Fruit fly (Drosophila melanogaster) whole organism, embryonic: ENCODE data around the gene br.
A peak's percentile ranks its signal among the peaks of the same experiment; 100 is the strongest.

Experiments
- CG1024 ChIP-seq: fragments of 200-800 bp; sonication (Bioruptor generic); IDR thresholded peaks from 2 replicates; pipeline ENCODE4 v1.3.6; 2022; ENCODE audit warnings: missing biosample characterization, missing genetic modification characterization
- CG10267 ChIP-seq: fragments of 200-800 bp; sonication (Bioruptor generic); optimal IDR thresholded peaks from 2 replicates; lab custom pipeline; 2018; ENCODE audit warnings: missing biosample characterization, mild to moderate bottlenecking, missing genetic modification characterization, moderate library complexity
- CG10431 ChIP-seq: fragments of 200-800 bp; sonication (Bioruptor generic); optimal IDR thresholded peaks from 3 replicates; lab custom pipeline; 2018; ENCODE audit warnings: missing biosample characterization, mild to moderate bottlenecking, missing genetic modification characterization
- CG12299 ChIP-seq: fragments of 200-800 bp; sonication (Bioruptor generic); optimal IDR thresholded peaks from 2 replicates; lab custom pipeline; 2018; ENCODE audit warnings: missing biosample characterization, mild to moderate bottlenecking, missing genetic modification characterization
- CG14710 ChIP-seq: fragments of 200-800 bp; sonication (Bioruptor generic); optimal IDR thresholded peaks from 3 replicates; lab custom pipeline; 2019; ENCODE audit warnings: missing biosample characterization, mild to moderate bottlenecking, missing genetic modification characterization, moderate library complexity
- CG17328 ChIP-seq: fragments of 200-800 bp; sonication (Bioruptor generic); IDR thresholded peaks from 2 replicates; pipeline ENCODE4 v1.3.6; 2022; ENCODE audit warnings: missing biosample characterization, missing genetic modification characterization
- CG2120 ChIP-seq: fragments of 200-800 bp; sonication (Bioruptor generic); optimal IDR thresholded peaks from 3 replicates; lab custom pipeline; 2016; ENCODE audit warnings: missing biosample characterization, missing genetic modification characterization
- CG3407 ChIP-seq: fragments of 200-800 bp; sonication (Bioruptor generic); optimal IDR thresholded peaks from 2 replicates; lab custom pipeline; 2018; ENCODE audit warnings: missing biosample characterization, mild to moderate bottlenecking, missing genetic modification characterization
- CG34422 ChIP-seq: fragments of 200-800 bp; sonication (Bioruptor generic); IDR thresholded peaks from 3 replicates; pipeline ENCODE4 v1.3.6; 2022; ENCODE audit warnings: missing biosample characterization, missing genetic modification characterization
- CG42726 ChIP-seq: fragments of 200-800 bp; sonication (Bioruptor generic); IDR thresholded peaks from 2 replicates; pipeline ENCODE4 v1.3.6; 2022; ENCODE audit warnings: missing biosample characterization, missing genetic modification characterization; ENCODE audit not compliant: partially characterized antibody
- CG4328 ChIP-seq: fragments of 200-800 bp; sonication (Bioruptor generic); optimal IDR thresholded peaks from 3 replicates; lab custom pipeline; 2017; ENCODE audit warnings: missing biosample characterization, missing genetic modification reagents, missing genetic modification characterization
- CG5180 ChIP-seq: fragments of 200-800 bp; sonication (Bioruptor generic); optimal IDR thresholded peaks from 3 replicates; lab custom pipeline; 2017; ENCODE audit warnings: missing biosample characterization, missing genetic modification characterization, mild to moderate bottlenecking, moderate library complexity, missing genetic modification reagents
- CG8089 ChIP-seq: fragments of 200-800 bp; sonication (Bioruptor generic); optimal IDR thresholded peaks from 3 replicates; lab custom pipeline; 2016; ENCODE audit warnings: missing biosample characterization, missing genetic modification characterization
- CG8281 ChIP-seq: fragments of 200-800 bp; sonication (Bioruptor generic); optimal IDR thresholded peaks from 2 replicates; lab custom pipeline; 2018; ENCODE audit warnings: missing biosample characterization, mild to moderate bottlenecking, missing genetic modification characterization, moderate library complexity
- CG9437 ChIP-seq: fragments of 200-800 bp; sonication (Bioruptor generic); optimal IDR thresholded peaks from 2 replicates; lab custom pipeline; 2018; ENCODE audit warnings: missing biosample characterization, mild to moderate bottlenecking, missing genetic modification characterization
- CG9609 ChIP-seq: fragments of 200-800 bp; sonication (Bioruptor generic); optimal IDR thresholded peaks from 3 replicates; lab custom pipeline; 2016; ENCODE audit warnings: missing biosample characterization, missing genetic modification characterization
- CG9817 ChIP-seq: fragments of 200-800 bp; sonication (Bioruptor generic); optimal IDR thresholded peaks from 2 replicates; lab custom pipeline; 2018; ENCODE audit warnings: missing biosample characterization, mild to moderate bottlenecking, missing genetic modification characterization, moderate library complexity
- CoRest ChIP-seq: fragments of 200-800 bp; sonication (Bioruptor generic); optimal IDR thresholded peaks from 3 replicates; lab custom pipeline; 2018; ENCODE audit warnings: missing biosample characterization, mild to moderate bottlenecking, missing genetic modification characterization, moderate library complexity
- D19A ChIP-seq: fragments of 200-800 bp; optimal IDR thresholded peaks from 3 replicates; lab custom pipeline; 2019; ENCODE audit warnings: missing biosample characterization, mild to moderate bottlenecking, missing genetic modification characterization, moderate library complexity
- Doc3 ChIP-seq: fragments of 200-800 bp; sonication (Bioruptor generic); IDR thresholded peaks from 3 replicates; pipeline ENCODE4 v1.3.6; 2022; ENCODE audit warnings: missing biosample characterization, missing genetic modification characterization; ENCODE audit not compliant: partially characterized antibody
- Dp ChIP-seq: fragments of 200-800 bp; sonication (Bioruptor generic); optimal IDR thresholded peaks from 2 replicates; lab custom pipeline; 2018; ENCODE audit warnings: missing biosample characterization, mild to moderate bottlenecking, missing genetic modification characterization, moderate library complexity
- ERR ChIP-seq: fragments of 200-800 bp; sonication (Bioruptor generic); optimal IDR thresholded peaks from 2 replicates; lab custom pipeline; 2016; ENCODE audit warnings: missing biosample characterization, missing genetic modification characterization
- GATAe ChIP-seq: fragments of 200-800 bp; sonication (Bioruptor generic); conservative IDR thresholded peaks from 2 replicates; pipeline ENCODE4 v1.3.6; 2022; ENCODE audit warnings: missing biosample characterization, missing genetic modification characterization
- HmgD ChIP-seq: fragments of 200-800 bp; sonication (Bioruptor generic); optimal IDR thresholded peaks from 3 replicates; lab custom pipeline; 2016; ENCODE audit warnings: missing biosample characterization, missing genetic modification characterization
- Hmx ChIP-seq: fragments of 200-800 bp; sonication (Bioruptor generic); optimal IDR thresholded peaks from 2 replicates; lab custom pipeline; 2016; ENCODE audit warnings: missing biosample characterization, missing genetic modification characterization
- MTF-1 ChIP-seq: fragments of 200-800 bp; sonication (Bioruptor generic); optimal IDR thresholded peaks from 2 replicates; lab custom pipeline; 2018; ENCODE audit warnings: missing biosample characterization, mild to moderate bottlenecking, missing genetic modification characterization, borderline replicate concordance
- Mes4 ChIP-seq: fragments of 200-800 bp; sonication (Bioruptor generic); optimal IDR thresholded peaks from 2 replicates; lab custom pipeline; 2016; ENCODE audit warnings: missing biosample characterization, missing genetic modification characterization
- Neu2 ChIP-seq: fragments of 200-800 bp; sonication (Bioruptor generic); optimal IDR thresholded peaks from 3 replicates; lab custom pipeline; 2016; ENCODE audit warnings: missing biosample characterization, missing genetic modification characterization, borderline replicate concordance
- Nf-YA ChIP-seq: fragments of 200-800 bp; sonication (Bioruptor generic); IDR thresholded peaks from 2 replicates; pipeline ENCODE4 v1.3.6; 2022; ENCODE audit warnings: missing biosample characterization, missing genetic modification characterization
- Opbp ChIP-seq: fragments of 200-800 bp; sonication (Bioruptor generic); IDR thresholded peaks from 3 replicates; pipeline ENCODE4 v1.3.6; 2022; ENCODE audit warnings: missing biosample characterization, missing genetic modification characterization; ENCODE audit not compliant: partially characterized antibody
- Rfx ChIP-seq: fragments of 200-800 bp; sonication (Bioruptor generic); IDR thresholded peaks from 2 replicates; pipeline ENCODE4 v1.3.6; 2022; ENCODE audit warnings: missing biosample characterization, missing genetic modification characterization
- Sox102F ChIP-seq: fragments of 200-800 bp; sonication (Bioruptor generic); optimal IDR thresholded peaks from 2 replicates; lab custom pipeline; 2018; ENCODE audit warnings: missing biosample characterization, mild to moderate bottlenecking, missing genetic modification characterization, moderate library complexity
- abd-A ChIP-seq: fragments of 200-800 bp; sonication (Bioruptor generic); optimal IDR thresholded peaks from 3 replicates; lab custom pipeline; 2019; ENCODE audit warnings: missing biosample characterization, mild to moderate bottlenecking, missing genetic modification characterization, moderate library complexity
- cg ChIP-seq: fragments of 200-800 bp; sonication (Bioruptor generic); optimal IDR thresholded peaks from 3 replicates; lab custom pipeline; 2019; ENCODE audit warnings: missing biosample characterization, mild to moderate bottlenecking, missing genetic modification characterization, moderate library complexity
- corto ChIP-seq: fragments of 200-800 bp; sonication (Bioruptor generic); optimal IDR thresholded peaks from 2 replicates; lab custom pipeline; 2016; ENCODE audit warnings: missing biosample characterization, mild to moderate bottlenecking, missing genetic modification characterization, moderate library complexity
- crc ChIP-seq: fragments of 200-800 bp; sonication (Bioruptor generic); optimal IDR thresholded peaks from 2 replicates; lab custom pipeline; 2016; ENCODE audit warnings: missing biosample characterization, missing genetic modification characterization
- crp ChIP-seq, 2 experiments: fragments of 200-800 bp; sonication (Bioruptor generic); optimal IDR thresholded peaks; 2 replicates in 1 of 2; 3 replicates in 1 of 2; lab custom pipeline; 2017; ENCODE audit warnings: missing biosample characterization in 2 of 2, missing genetic modification characterization in 2 of 2, mild to moderate bottlenecking in 1 of 2, moderate library complexity in 1 of 2
- ham ChIP-seq: fragments of 200-800 bp; sonication (Bioruptor generic); IDR thresholded peaks from 2 replicates; pipeline ENCODE4 v1.3.6; 2022; ENCODE audit warnings: missing biosample characterization, missing genetic modification characterization
- lbe ChIP-seq: fragments of 200-800 bp; sonication (Bioruptor generic); optimal IDR thresholded peaks from 2 replicates; lab custom pipeline; 2016; ENCODE audit warnings: missing biosample characterization, mild to moderate bottlenecking, missing genetic modification characterization
- onecut ChIP-seq: fragments of 200-800 bp; sonication (Bioruptor generic); IDR thresholded peaks from 2 replicates; pipeline ENCODE4 v1.3.6; 2022; ENCODE audit warnings: missing biosample characterization, missing genetic modification characterization
- peb ChIP-seq: fragments of 200-800 bp; sonication (Bioruptor generic); IDR thresholded peaks from 2 replicates; pipeline ENCODE4 v1.3.6; 2022; ENCODE audit warnings: missing biosample characterization, missing genetic modification characterization
- pho ChIP-seq: fragments of 200-800 bp; sonication (Bioruptor generic); optimal IDR thresholded peaks from 2 replicates; lab custom pipeline; 2016; ENCODE audit warnings: missing biosample characterization, missing genetic modification characterization
- pnt ChIP-seq: fragments of 200-800 bp; sonication (Bioruptor generic); optimal IDR thresholded peaks from 3 replicates; lab custom pipeline; 2016; ENCODE audit warnings: missing biosample characterization, missing genetic modification characterization
- prd ChIP-seq, 3 experiments: fragments of >200 bp in 2 of 3; fragments of 200-800 bp in 1 of 3; sonication (Bioruptor generic) in 1 of 3; optimal IDR thresholded peaks in 2 of 3; IDR thresholded peaks in 1 of 3; 2 replicates in 2 of 3; 3 replicates in 1 of 3; pipeline versions ENCODE4 v1.3.6 to Lab custom; 2017 to 2022; ENCODE audit warnings: missing biosample characterization in 1 of 3, missing genetic modification characterization in 1 of 3
- sd ChIP-seq: fragments of 200-800 bp; sonication (Bioruptor generic); optimal IDR thresholded peaks from 3 replicates; lab custom pipeline; 2018; ENCODE audit warnings: missing biosample characterization, mild to moderate bottlenecking, missing genetic modification characterization, moderate library complexity
- sens-2 ChIP-seq: fragments of 200-800 bp; sonication (Bioruptor generic); IDR thresholded peaks from 2 replicates; pipeline ENCODE4 v1.3.6; 2022; ENCODE audit warnings: missing biosample characterization, missing genetic modification characterization
- z ChIP-seq: fragments of 200-800 bp; sonication (Bioruptor generic); IDR thresholded peaks from 3 replicates; pipeline ENCODE4 v1.3.6; 2022; ENCODE audit warnings: missing biosample characterization, missing genetic modification characterization

The br gene

dm6 chrX:1618727-1619581 is 44.0 kb downstream of the br start (continued):
- peak; percentile 34 for TF ChIP-seq CG10431 (GFP tag; lab: Kevin White, UChicago)
- TF ChIP-seq Doc3 (GFP tag; lab: Robert Waterston, UW): no peak
- peak; percentile 69 for TF ChIP-seq CG8089 (GFP tag; lab: Kevin White, UChicago)
- TF ChIP-seq crc (GFP tag; lab: Kevin White, UChicago): peak; percentile 75
- TF ChIP-seq onecut: peak; percentile 50
- peak; percentile 86 for TF ChIP-seq CG34422 (GFP tag; lab: Robert Waterston, UW)
- no peak for TF ChIP-seq CG10267 (tag; lab: Kevin White, UChicago)
- TF ChIP-seq HmgD (GFP tag; lab: Kevin White, UChicago): peak; percentile 52
- peak; percentile 39; the same call in 1 of the 2 replicates for TF ChIP-seq CG1024
- TF ChIP-seq cg (GFP tag; lab: Kevin White, UChicago): no peak
- TF ChIP-seq CoRest: peak; percentile 83
- peak; percentile 41 for TF ChIP-seq sd (tag; lab: Kevin White, UChicago)
- peak in 1 of 2 experiments; percentile 9 for TF ChIP-seq crp (GFP tag; optimal IDR thresholded peaks at IDR 0.05; lab: Kevin White, UChicago)
- TF ChIP-seq CG3407: peak; percentile 17
- peak; percentile 72; the same call in 1 of the 2 replicates for TF ChIP-seq Nf-YA (GFP tag; lab: Robert Waterston, UW)
- TF ChIP-seq abd-A (tag; lab: Kevin White, UChicago): no peak
- no peak for TF ChIP-seq Opbp
- TF ChIP-seq Dp (GFP tag; lab: Kevin White, UChicago): no peak
- no peak for TF ChIP-seq CG12299 (tag; lab: Kevin White, UChicago)
- peak; percentile 80 for TF ChIP-seq CG9817
- peak; percentile 59 for TF ChIP-seq D19A (tag; lab: Kevin White, UChicago)
- peak; percentile 49; the same call in 1 of the 2 replicates for TF ChIP-seq ham
- no peak for TF ChIP-seq sens-2 (GFP tag; lab: Robert Waterston, UW)
- TF ChIP-seq CG17328: peak; percentile 58; the same call in 1 of the 2 replicates
- peak; percentile 59; the same call in 1 of the 2 replicates for TF ChIP-seq GATAe (GFP tag; lab: Robert Waterston, UW)
- peak; percentile 89 for TF ChIP-seq Sox102F (GFP tag; lab: Kevin White, UChicago)
- TF ChIP-seq lbe (GFP tag; lab: Kevin White, UChicago): no peak
- no peak for TF ChIP-seq MTF-1 (GFP tag; lab: Kevin White, UChicago)
- TF ChIP-seq Mes4 (GFP tag; lab: Kevin White, UChicago): peak; percentile 73
- TF ChIP-seq CG2120 (GFP tag; lab: Kevin White, UChicago): peak; percentile 95
- peak; percentile 8 for TF ChIP-seq CG5180 (GFP tag; lab: Kevin White, UChicago)
- peak; percentile 85 for TF ChIP-seq pho (GFP tag; lab: Kevin White, UChicago)
- TF ChIP-seq peb (GFP tag; lab: Robert Waterston, UW): peak; percentile 74
- peak; percentile 24 for TF ChIP-seq CG8281 (tag; lab: Kevin White, UChicago)
- peak; percentile 72 for TF ChIP-seq ERR
- peak; percentile 81 for TF ChIP-seq pnt (GFP tag; lab: Kevin White, UChicago)
- no peak for TF ChIP-seq Neu2 (GFP tag; lab: Kevin White, UChicago)
- peak; percentile 9 for TF ChIP-seq CG14710
- peak; percentile 52 for TF ChIP-seq Hmx (GFP tag; lab: Kevin White, UChicago)
- no peak for TF ChIP-seq prd (optimal IDR thresholded peaks at IDR 0.05; lab: Kevin White, UChicago)
- TF ChIP-seq prd (GFP tag; IDR thresholded peaks at IDR 0.05; lab: Robert Waterston, UW): peak; percentile 90
- no peak for TF ChIP-seq CG42726 (GFP tag; lab: Robert Waterston, UW)
- TF ChIP-seq CG9437 (GFP tag; lab: Kevin White, UChicago): peak; percentile 59
- TF ChIP-seq CG4328 (GFP tag; lab: Kevin White, UChicago): peak; percentile 20
- TF ChIP-seq corto: no peak
- TF ChIP-seq z (GFP tag; lab: Robert Waterston, UW): peak; percentile 96
- peak; percentile 74 for TF ChIP-seq CG9609 (GFP tag; lab: Kevin White, UChicago)
- peak; percentile 91 for TF ChIP-seq Rfx
